Worm (Caenorhabditis elegans): ENCODE results near the gene hrde-1.

The hrde-1 gene

DNA sequence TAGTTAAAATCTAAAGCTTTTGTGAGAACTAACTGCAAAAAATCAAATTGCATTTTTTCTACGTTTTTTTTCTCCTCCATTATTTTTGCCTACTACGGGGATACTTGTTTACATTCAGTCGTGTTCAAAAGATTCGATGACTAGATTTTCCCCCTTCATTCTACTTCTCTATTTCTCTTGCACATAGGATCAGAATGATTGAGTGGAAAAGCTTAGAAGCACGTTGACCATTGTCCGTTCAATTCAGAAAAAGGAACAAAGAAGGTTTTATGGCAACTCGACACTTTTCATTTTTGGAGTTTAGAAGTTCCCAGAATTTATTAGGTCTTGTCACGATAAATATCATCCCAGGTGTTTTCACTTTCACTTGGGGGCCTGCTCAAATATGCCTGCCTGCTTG, 38.8 kb downstream of the hrde-1 start:
- peak; percentile 51 for TF ChIP-seq unc-55 (GFP tag; optimal IDR thresholded peaks at IDR 0.05)
- no peak for TF ChIP-seq ztf-4 (tag; optimal IDR thresholded peaks at IDR 0.05)

DNA sequence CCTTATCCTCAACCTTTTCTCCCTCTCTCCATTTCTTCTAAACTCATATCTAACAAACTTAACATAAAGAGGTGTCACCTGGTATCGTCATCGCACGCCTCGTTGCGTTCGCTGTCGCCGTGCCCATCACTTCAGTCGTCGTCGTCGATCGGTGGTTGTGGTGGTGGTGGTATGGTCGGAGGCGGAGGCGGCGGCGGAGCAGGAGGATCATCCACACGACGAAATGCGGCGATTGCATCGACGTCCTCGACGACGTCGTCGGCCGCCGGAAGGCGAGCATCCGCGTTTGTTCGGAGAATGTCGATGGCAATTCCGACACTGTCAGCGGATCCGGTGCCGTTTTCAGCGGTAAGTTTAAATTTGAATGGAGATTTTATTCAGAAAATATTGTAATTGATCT, 41.9 kb downstream of the hrde-1 start:
- no peak for TF ChIP-seq sem-4 (tag; optimal IDR thresholded peaks at IDR 0.05)
- TF ChIP-seq mbf-1 (tag; optimal IDR thresholded peaks at IDR 0.05): no peak
- no peak for TF ChIP-seq ama-1 (optimal IDR thresholded peaks at IDR 0.05)
- TF ChIP-seq ztf-4 (tag; optimal IDR thresholded peaks at IDR 0.05): no peak
- no peak for TF ChIP-seq fos-1 (tag; optimal IDR thresholded peaks at IDR 0.05)
- TF ChIP-seq ztf-11 (tag; optimal IDR thresholded peaks at IDR 0.05): no peak
- TF ChIP-seq unc-55 (GFP tag; optimal IDR thresholded peaks at IDR 0.05): no peak
- no peak for TF ChIP-seq snpc-4 (tag; optimal IDR thresholded peaks at IDR 0.05)
- no peak for TF ChIP-seq R02D3.7 (tag; optimal IDR thresholded peaks at IDR 0.05)
- TF ChIP-seq nhr-129 (tag; optimal IDR thresholded peaks at IDR 0.05): no peak
- TF ChIP-seq nhr-21 (tag; optimal IDR thresholded peaks at IDR 0.05): no peak
- TF ChIP-seq ceh-16 (tag; optimal IDR thresholded peaks at IDR 0.05): no peak
- no peak for TF ChIP-seq lin-11 (tag; optimal IDR thresholded peaks at IDR 0.05)
- no peak for TF ChIP-seq egl-27 (tag; optimal IDR thresholded peaks at IDR 0.05)
- no peak for TF ChIP-seq unc-39 (tag; optimal IDR thresholded peaks at IDR 0.05)
- TF ChIP-seq nhr-12 (tag; optimal IDR thresholded peaks at IDR 0.05): no peak
- no peak for TF ChIP-seq alr-1 (tag; optimal IDR thresholded peaks at IDR 0.05)
- no peak for TF ChIP-seq gmeb-1 (tag; optimal IDR thresholded peaks at IDR 0.05)

DNA sequence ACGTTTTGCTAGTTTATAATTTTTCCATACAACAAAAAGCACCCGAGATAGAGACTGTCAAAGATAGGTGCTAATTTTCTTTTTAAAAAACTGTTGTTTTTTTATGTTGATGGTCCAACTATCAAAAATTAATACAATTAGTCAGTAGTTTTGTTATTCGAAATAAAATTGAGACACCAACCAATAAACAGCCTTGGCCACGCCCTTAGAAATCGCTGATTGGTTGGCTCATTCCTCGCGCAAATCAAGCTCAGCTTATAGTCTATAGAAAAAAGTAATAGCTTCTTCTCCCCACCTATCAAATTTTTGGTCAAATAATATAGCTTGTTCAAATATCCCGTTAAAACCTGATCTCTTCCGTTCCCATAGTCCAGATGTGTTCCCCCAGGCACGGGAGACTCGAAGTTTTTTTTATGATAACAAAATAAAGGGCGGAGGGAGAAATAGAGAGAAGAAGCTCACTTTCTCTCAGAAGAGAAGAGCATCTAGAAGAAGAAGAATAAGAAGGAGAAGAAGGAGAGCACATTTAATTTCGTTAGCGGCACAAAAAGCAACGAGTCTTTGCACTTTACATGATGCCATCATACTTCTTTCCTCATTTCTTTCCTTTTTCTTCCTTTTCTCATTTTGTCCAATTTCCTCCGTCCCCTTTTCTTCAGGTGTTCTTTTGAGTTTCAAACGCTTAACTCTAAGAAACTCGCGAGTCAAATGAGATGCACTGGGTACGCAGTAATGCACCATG, 44.0 kb downstream of the hrde-1 start:
- TF ChIP-seq lsy-2 (tag; optimal IDR thresholded peaks at IDR 0.05) (peak in 1 of 2 experiments; percentile 1), zag-1 (tag; optimal IDR thresholded peaks at IDR 0.05) (peak; percentile 51), skn-1 (tag; optimal IDR thresholded peaks at IDR 0.05) (no peak)

DNA sequence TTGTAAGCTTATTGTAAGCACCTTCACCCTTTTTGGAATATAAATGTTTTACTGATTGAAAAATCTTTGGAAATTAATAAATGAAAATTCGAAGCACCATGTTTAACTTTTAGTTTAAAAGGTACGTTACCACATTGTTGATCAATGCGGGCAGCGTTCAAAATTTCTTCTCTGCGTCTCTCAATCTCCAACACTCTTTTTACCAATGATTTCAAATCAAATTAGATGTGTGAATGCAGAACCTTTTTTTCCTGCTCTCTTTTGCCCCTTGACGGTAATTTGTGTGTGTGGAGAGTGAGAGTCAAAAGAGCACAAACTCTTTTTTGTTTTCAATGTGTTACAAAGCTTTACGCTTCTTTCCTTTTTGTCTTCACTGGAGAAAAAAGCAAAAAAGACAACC, 52.1 kb downstream of the hrde-1 start:
- TF ChIP-seq C34F6.9 (tag; optimal IDR thresholded peaks at IDR 0.05) (no peak), ZK546.5 (tag; optimal IDR thresholded peaks at IDR 0.05) (no peak), nhr-11 (tag; optimal IDR thresholded peaks at IDR 0.05) (no peak), nhr-237 (tag; optimal IDR thresholded peaks at IDR 0.05) (no peak), nhr-25 (tag; optimal IDR thresholded peaks at IDR 0.05) (no peak), nhr-129 (tag; optimal IDR thresholded peaks at IDR 0.05) (no peak), egl-27 (tag; optimal IDR thresholded peaks at IDR 0.05) (no peak), nhr-12 (tag; optimal IDR thresholded peaks at IDR 0.05) (no peak), mdl-1 (tag; optimal IDR thresholded peaks at IDR 0.05) (no peak), fos-1 (tag; optimal IDR thresholded peaks at IDR 0.05) (no peak), nhr-21 (tag; optimal IDR thresholded peaks at IDR 0.05) (no peak), nhr-6 (tag; optimal IDR thresholded peaks at IDR 0.05) (no peak), gmeb-1 (tag; optimal IDR thresholded peaks at IDR 0.05) (no peak)

DNA sequence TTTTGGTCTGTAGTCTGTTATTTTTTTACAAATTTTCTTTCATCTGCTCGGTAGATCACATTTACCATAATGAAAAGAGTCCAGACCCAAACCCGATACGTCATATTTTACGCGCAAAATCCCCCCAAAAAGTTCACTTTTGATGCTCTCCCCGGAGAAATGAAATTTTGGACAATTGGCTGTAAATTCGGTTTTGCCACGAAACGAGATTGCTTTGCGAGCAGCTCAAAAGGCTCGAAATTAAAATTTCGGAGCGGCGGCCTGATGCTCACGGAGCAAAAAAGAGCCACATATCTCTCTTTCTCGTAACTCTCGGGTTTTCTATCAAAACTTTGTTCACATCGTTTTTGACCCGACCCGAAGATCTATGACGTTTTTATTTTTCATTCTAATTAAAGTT, 52.7 kb downstream of the hrde-1 start:
- TF ChIP-seq ztf-1 (GFP tag; conservative IDR thresholded peaks at IDR 0.05) (no peak), sma-3 (GFP tag; optimal IDR thresholded peaks at IDR 0.05) (no peak), nhr-11 (tag; optimal IDR thresholded peaks at IDR 0.05) (no peak), nhr-77 (tag; optimal IDR thresholded peaks at IDR 0.05) (no peak), lin-13 (GFP tag; optimal IDR thresholded peaks at IDR 0.05) (no peak), nhr-23 (tag; optimal IDR thresholded peaks at IDR 0.05) (no peak), unc-62 (GFP tag; optimal IDR thresholded peaks at IDR 0.05) (no peak), lin-39 (tag; optimal IDR thresholded peaks at IDR 0.05) (no peak), C34F6.9 (tag; optimal IDR thresholded peaks at IDR 0.05) (no peak), unc-39 (tag; optimal IDR thresholded peaks at IDR 0.05) (no peak), ZK546.5 (tag; optimal IDR thresholded peaks at IDR 0.05) (no peak), mdl-1 (tag; optimal IDR thresholded peaks at IDR 0.05) (no peak), snpc-4 (tag; optimal IDR thresholded peaks at IDR 0.05) (no peak), sem-4 (tag; optimal IDR thresholded peaks at IDR 0.05) (no peak), gmeb-1 (tag; optimal IDR thresholded peaks at IDR 0.05) (no peak), lin-11 (tag; optimal IDR thresholded peaks at IDR 0.05) (no peak), ceh-16 (tag; optimal IDR thresholded peaks at IDR 0.05) (no peak), nhr-6 (tag; optimal IDR thresholded peaks at IDR 0.05) (no peak)
